Worm (Caenorhabditis elegans) whole organism, young adult: ENCODE data around the gene Y57A10C.10.

Source experiments
- K12H6.12 ChIP-seq: fragments of 200-800 bp; sonication (Bioruptor generic); optimal IDR thresholded peaks from 2 replicates; lab custom pipeline; 2018; ENCODE audit warnings: mild to moderate bottlenecking, missing genetic modification characterization, missing compliant biosample characterization
- attf-3 ChIP-seq: fragments of 200-800 bp; sonication (Bioruptor generic); conservative IDR thresholded peaks from 2 replicates; pipeline ENCODE4 v1.3.6; 2022; ENCODE audit warnings: missing genetic modification reagents, missing genetic modification characterization, missing compliant biosample characterization
- dox-1 ChIP-seq: fragments of 200-800 bp; sonication (Bioruptor generic); IDR thresholded peaks from 2 replicates; pipeline ENCODE4 v1.3.6; 2022; ENCODE audit warnings: missing genetic modification reagents, missing genetic modification characterization, missing compliant biosample characterization
- hlh-26 ChIP-seq: fragments of 200-800 bp; sonication (Bioruptor generic); conservative IDR thresholded peaks from 2 replicates; pipeline ENCODE4 v1.3.6; 2022; ENCODE audit warnings: missing genetic modification reagents, missing genetic modification characterization, missing compliant biosample characterization
- hrde-1 ChIP-seq: sonication (generic microtip); optimal IDR thresholded peaks from 2 replicates; lab custom pipeline; 2016; ENCODE audit warnings: missing genetic modification characterization, mild to moderate bottlenecking, missing compliant biosample characterization, moderate library complexity, missing genotype, missing genetic modification reagents, borderline replicate concordance

- TF ChIP-seq K12H6.12 (tag; lab: Kevin White, UChicago): no peak
- no peak for TF ChIP-seq dox-1 (GFP tag; lab: Robert Waterston, UW)
- TF ChIP-seq attf-3 (GFP tag; lab: Robert Waterston, UW): no peak
- TF ChIP-seq hlh-26: no peak
- TF ChIP-seq hrde-1 (tag; lab: Kevin White, UChicago): no peak
Observed at ce11 chrII:12462244-12462643, 21.2 kb upstream of the Y57A10C.10 start, which contains the start of gene F15A4.2.
